Fruit fly (Drosophila melanogaster): ENCODE measurements around the gene CG14015.

- TF ChIP-seq CG8159 (tag; optimal IDR thresholded peaks at IDR 0.05) (peak; percentile 80), CG34367 (tag; optimal IDR thresholded peaks at IDR 0.05) (peak; percentile 76), CG17806 (tag; optimal IDR thresholded peaks at IDR 0.05) (peak; percentile 70), CG15710 (tag; optimal IDR thresholded peaks at IDR 0.05) (peak; percentile 73), CG8301 (tag; optimal IDR thresholded peaks at IDR 0.05) (peak; percentile 77), CG10348 (GFP tag; IDR thresholded peaks at IDR 0.05) (no peak), EcR (GFP tag; optimal IDR thresholded peaks at IDR 0.05) (no peak), Ets98B (GFP tag; IDR thresholded peaks at IDR 0.05) (peak; percentile 44), gl (tag; optimal IDR thresholded peaks at IDR 0.05) (peak; percentile 71), Pif1B (GFP tag; optimal IDR thresholded peaks at IDR 0.05) (peak; percentile 70), D1 (tag; optimal IDR thresholded peaks at IDR 0.05) (no peak), CG13204 (GFP tag; optimal IDR thresholded peaks at IDR 0.05) (peak; percentile 56), CG32121 (GFP tag; IDR thresholded peaks at IDR 0.05) (no peak)
Observed at dm6 chr2L:5491220-5491619, 47.8 kb downstream of the CG14015 start.
